Worm (Caenorhabditis elegans): ENCODE results near the gene C09B8.8.

C09B8.8 gene

ce11 chrX:5987910-5988309 lies 27.4 kb upstream of the C09B8.8 start:
- TF ChIP-seq fos-1 (tag; optimal IDR thresholded peaks at IDR 0.05) (no peak), nhr-76 (tag; optimal IDR thresholded peaks at IDR 0.05) (no peak), sea-2 (GFP tag; optimal IDR thresholded peaks at IDR 0.05) (no peak), snpc-4 (tag; optimal IDR thresholded peaks at IDR 0.05) (no peak), ceh-82 (tag; optimal IDR thresholded peaks at IDR 0.05) (no peak), nfya-1 (tag; optimal IDR thresholded peaks at IDR 0.05; ENCODE audit: insufficient read depth) (no peak), nhr-11 (tag; optimal IDR thresholded peaks at IDR 0.05) (no peak), jun-1 (tag; optimal IDR thresholded peaks at IDR 0.05) (no peak), nhr-237 (tag; optimal IDR thresholded peaks at IDR 0.05) (no peak), ceh-28 (tag; optimal IDR thresholded peaks at IDR 0.05) (no peak), egl-27 (tag; optimal IDR thresholded peaks at IDR 0.05) (no peak), elt-2 (tag; optimal IDR thresholded peaks at IDR 0.05) (no peak), unc-62 (GFP tag; optimal IDR thresholded peaks at IDR 0.05) (no peak), unc-39 (tag; optimal IDR thresholded peaks at IDR 0.05) (no peak), aly-2 (tag; optimal IDR thresholded peaks at IDR 0.05) (no peak)

ce11 chrX:5992770-5993169 lies 22.5 kb upstream of the C09B8.8 start, which contains the start of gene F22F4.5:
F22F4.5 (minus strand) TSS chrX:5992870.
- TF ChIP-seq nhr-28 (tag; optimal IDR thresholded peaks at IDR 0.05) (no peak), nhr-43 (tag; optimal IDR thresholded peaks at IDR 0.05; ENCODE audit: poor library complexity, severe bottlenecking) (no peak), lin-39 (tag; optimal IDR thresholded peaks at IDR 0.05) (no peak), ceh-16 (tag; optimal IDR thresholded peaks at IDR 0.05) (no peak), lsy-12 (tag; optimal IDR thresholded peaks at IDR 0.05) (no peak), nhr-25 (tag; optimal IDR thresholded peaks at IDR 0.05) (no peak)

- no peak for TF ChIP-seq ZK546.5 (tag; optimal IDR thresholded peaks at IDR 0.05)
- no peak for TF ChIP-seq ztf-11 (tag; optimal IDR thresholded peaks at IDR 0.05)
- TF ChIP-seq tbx-2 (tag; optimal IDR thresholded peaks at IDR 0.05): no peak
- no peak for TF ChIP-seq ceh-82 (tag; optimal IDR thresholded peaks at IDR 0.05)
- no peak for TF ChIP-seq ceh-16 (tag; optimal IDR thresholded peaks at IDR 0.05)
- no peak for TF ChIP-seq snpc-4 (tag; optimal IDR thresholded peaks at IDR 0.05)
- TF ChIP-seq mdl-1 (tag; optimal IDR thresholded peaks at IDR 0.05): no peak
- no peak for TF ChIP-seq nhr-25 (tag; optimal IDR thresholded peaks at IDR 0.05)
- TF ChIP-seq egl-27 (tag; optimal IDR thresholded peaks at IDR 0.05): no peak
- no peak for TF ChIP-seq mml-1 (tag; optimal IDR thresholded peaks at IDR 0.05)
- TF ChIP-seq nhr-28 (tag; optimal IDR thresholded peaks at IDR 0.05): no peak
- TF ChIP-seq pqm-1 (tag; optimal IDR thresholded peaks at IDR 0.05): no peak
- TF ChIP-seq nhr-12 (tag; optimal IDR thresholded peaks at IDR 0.05): no peak
- no peak for TF ChIP-seq nhr-76 (tag; optimal IDR thresholded peaks at IDR 0.05)
- no peak for TF ChIP-seq lin-39 (tag; optimal IDR thresholded peaks at IDR 0.05)
- TF ChIP-seq unc-62 (GFP tag; optimal IDR thresholded peaks at IDR 0.05): no peak
- TF ChIP-seq elt-1 (tag; optimal IDR thresholded peaks at IDR 0.05): no peak
Observed at ce11 chrX:5994004-5994403, 21.3 kb upstream of the C09B8.8 start.

- TF ChIP-seq mml-1 (tag; optimal IDR thresholded peaks at IDR 0.05): no peak
- no peak for TF ChIP-seq ztf-4 (tag; optimal IDR thresholded peaks at IDR 0.05)
- no peak for TF ChIP-seq ceh-28 (tag; optimal IDR thresholded peaks at IDR 0.05)
- TF ChIP-seq tbx-2 (tag; optimal IDR thresholded peaks at IDR 0.05): no peak
- TF ChIP-seq unc-62 (GFP tag; optimal IDR thresholded peaks at IDR 0.05): no peak
- TF ChIP-seq skn-1 (tag; optimal IDR thresholded peaks at IDR 0.05): no peak
- no peak for TF ChIP-seq R02D3.7 (tag; optimal IDR thresholded peaks at IDR 0.05)
- TF ChIP-seq ama-1 (optimal IDR thresholded peaks at IDR 0.05): no peak
- TF ChIP-seq nhr-77 (tag; optimal IDR thresholded peaks at IDR 0.05): no peak
- TF ChIP-seq elt-3 (tag; optimal IDR thresholded peaks at IDR 0.05): no peak
- TF ChIP-seq lsy-12 (tag; optimal IDR thresholded peaks at IDR 0.05): no peak
- no peak for TF ChIP-seq ztf-11 (tag; optimal IDR thresholded peaks at IDR 0.05)
- TF ChIP-seq nhr-11 (tag; optimal IDR thresholded peaks at IDR 0.05): no peak
- TF ChIP-seq ceh-9 (tag; optimal IDR thresholded peaks at IDR 0.05): no peak
- no peak for TF ChIP-seq daf-12 (tag; optimal IDR thresholded peaks at IDR 0.05)
- no peak for TF ChIP-seq unc-39 (tag; optimal IDR thresholded peaks at IDR 0.05)
- no peak for TF ChIP-seq nhr-67 (tag; optimal IDR thresholded peaks at IDR 0.05)
Observed at ce11 chrX:5995613-5996206, 19.6 kb upstream of the C09B8.8 start, which contains the start of gene inx-3. inx-3 (plus strand) TSS chrX:5996156.
